Fruit fly (Drosophila melanogaster) whole organism, prepupa: ENCODE data around the gene Ccdc114.

Experiments used
- Blimp-1 ChIP-seq: fragments of 200-800 bp; sonication (Bioruptor generic); optimal IDR thresholded peaks from 3 replicates; lab custom pipeline; 2017; ENCODE audit warnings: missing biosample characterization, missing genetic modification characterization, mild to moderate bottlenecking, moderate library complexity, missing genetic modification reagents
- CG10631 ChIP-seq: fragments of 200-800 bp; sonication (Bioruptor generic); optimal IDR thresholded peaks from 2 replicates; lab custom pipeline; 2016; ENCODE audit warnings: missing biosample characterization, missing genetic modification characterization
- CG10669 ChIP-seq: fragments of 200-800 bp; sonication (Bioruptor generic); optimal IDR thresholded peaks from 3 replicates; lab custom pipeline; 2018; ENCODE audit warnings: missing biosample characterization, mild to moderate bottlenecking, missing genetic modification characterization, moderate library complexity
- CG16779 ChIP-seq: fragments of 200-800 bp; sonication (Bioruptor generic); optimal IDR thresholded peaks from 3 replicates; lab custom pipeline; 2017; ENCODE audit warnings: missing biosample characterization, mild to moderate bottlenecking, missing genetic modification characterization
- CG3032 ChIP-seq: fragments of 200-800 bp; optimal IDR thresholded peaks from 2 replicates; lab custom pipeline; 2019; ENCODE audit warnings: missing biosample characterization, mild to moderate bottlenecking, missing genetic modification characterization, moderate library complexity
- CG32006 ChIP-seq: fragments of 200-800 bp; sonication (Bioruptor generic); optimal IDR thresholded peaks from 3 replicates; lab custom pipeline; 2017; ENCODE audit warnings: missing biosample characterization, mild to moderate bottlenecking, missing genetic modification characterization
- CG4318 ChIP-seq: fragments of 200-800 bp; sonication (Bioruptor generic); optimal IDR thresholded peaks from 3 replicates; lab custom pipeline; 2017; ENCODE audit warnings: missing biosample characterization, mild to moderate bottlenecking, missing genetic modification characterization
- CG6163 ChIP-seq: fragments of 200-800 bp; sonication (Bioruptor generic); IDR thresholded peaks from 3 replicates; pipeline ENCODE4 v1.3.6; 2022; ENCODE audit warnings: missing biosample characterization, missing genetic modification characterization
- CG6276 ChIP-seq: fragments of 200-800 bp; sonication (Bioruptor generic); optimal IDR thresholded peaks from 2 replicates; lab custom pipeline; 2017; ENCODE audit warnings: missing biosample characterization, mild to moderate bottlenecking, missing genetic modification characterization
- CG6792 ChIP-seq: fragments of 200-800 bp; sonication (Bioruptor generic); optimal IDR thresholded peaks from 3 replicates; lab custom pipeline; 2016; ENCODE audit warnings: missing biosample characterization, missing genetic modification characterization
- CG8119 ChIP-seq: fragments of 200-800 bp; sonication (Bioruptor generic); IDR thresholded peaks from 3 replicates; pipeline ENCODE4 v1.3.6; 2022; ENCODE audit warnings: missing biosample characterization, missing genetic modification characterization
- CG8632 ChIP-seq: fragments of 200-800 bp; sonication (Bioruptor generic); optimal IDR thresholded peaks from 3 replicates; lab custom pipeline; 2016; ENCODE audit warnings: missing biosample characterization, missing genetic modification characterization
- Eip75B ChIP-seq: fragments of 200-800 bp; sonication (Bioruptor generic); optimal IDR thresholded peaks from 3 replicates; lab custom pipeline; 2016; ENCODE audit warnings: missing biosample characterization, missing genetic modification characterization
- Eip78C ChIP-seq: fragments of 200-800 bp; sonication (Bioruptor generic); peaks from one replicate; lab custom pipeline; 2016; ENCODE audit warnings: missing biosample characterization, missing genetic modification characterization
- Eip93F ChIP-seq: fragments of 200-800 bp; sonication (Bioruptor generic); optimal IDR thresholded peaks from 2 replicates; lab custom pipeline; 2016; ENCODE audit warnings: missing biosample characterization, mild to moderate bottlenecking, missing genetic modification characterization
- Hr38 ChIP-seq: sonication (Bioruptor generic); optimal IDR thresholded peaks from 2 replicates; lab custom pipeline; 2016; ENCODE audit warnings: missing biosample characterization, missing genetic modification characterization
- Hr39 ChIP-seq: fragments of 200-800 bp; sonication (Bioruptor generic); optimal IDR thresholded peaks from 2 replicates; lab custom pipeline; 2016; ENCODE audit warnings: missing biosample characterization, missing genetic modification characterization
- Hr4 ChIP-seq: fragments of 200-800 bp; sonication (Bioruptor generic); optimal IDR thresholded peaks from 3 replicates; lab custom pipeline; 2016; ENCODE audit warnings: missing biosample characterization, missing genetic modification characterization
- Lpt ChIP-seq: fragments of 200-800 bp; sonication (Bioruptor generic); optimal IDR thresholded peaks from 3 replicates; lab custom pipeline; 2016; ENCODE audit warnings: missing biosample characterization, missing genetic modification characterization
- Met ChIP-seq: fragments of 200-800 bp; sonication (Bioruptor generic); optimal IDR thresholded peaks from 3 replicates; lab custom pipeline; 2016; ENCODE audit warnings: missing biosample characterization, missing genetic modification characterization
- Smox ChIP-seq: fragments of 200-800 bp; sonication (Bioruptor generic); optimal IDR thresholded peaks from 3 replicates; lab custom pipeline; 2016; ENCODE audit warnings: missing biosample characterization, missing genetic modification characterization
- achi ChIP-seq: fragments of 200-800 bp; sonication (Bioruptor generic); optimal IDR thresholded peaks from 3 replicates; lab custom pipeline; 2016; ENCODE audit warnings: missing biosample characterization, missing genetic modification characterization
- cyc ChIP-seq: fragments of 200-800 bp; sonication (Bioruptor generic); optimal IDR thresholded peaks from 3 replicates; lab custom pipeline; 2016; ENCODE audit warnings: missing biosample characterization, missing genetic modification characterization
- eg ChIP-seq: fragments of 200-800 bp; sonication (Bioruptor generic); IDR thresholded peaks from 3 replicates; pipeline ENCODE4 v1.3.6; 2022; ENCODE audit warnings: missing biosample characterization, missing genetic modification characterization
- esn ChIP-seq: fragments of 200-800 bp; sonication (Bioruptor generic); optimal IDR thresholded peaks from 2 replicates; lab custom pipeline; 2016; ENCODE audit warnings: missing biosample characterization, mild to moderate bottlenecking, missing genetic modification characterization, moderate library complexity
- fd59A ChIP-seq: fragments of 200-800 bp; sonication (Bioruptor generic); optimal IDR thresholded peaks from 2 replicates; lab custom pipeline; 2017; ENCODE audit warnings: missing biosample characterization, mild to moderate bottlenecking, missing genetic modification characterization, missing genetic modification reagents
- fd85E ChIP-seq: fragments of 200-800 bp; sonication (Bioruptor generic); optimal IDR thresholded peaks from 3 replicates; lab custom pipeline; 2016; ENCODE audit warnings: missing biosample characterization, missing genetic modification characterization
- fkh ChIP-seq: fragments of 200-800 bp; sonication (Bioruptor generic); optimal IDR thresholded peaks from 3 replicates; lab custom pipeline; 2017; ENCODE audit warnings: missing biosample characterization, mild to moderate bottlenecking, missing genetic modification characterization, moderate library complexity
- net ChIP-seq: fragments of 200-800 bp; sonication (Bioruptor generic); optimal IDR thresholded peaks from 3 replicates; lab custom pipeline; 2016; ENCODE audit warnings: missing biosample characterization, missing genetic modification characterization
- pdm3 ChIP-seq: fragments of 200-800 bp; sonication (Bioruptor generic); optimal IDR thresholded peaks from 3 replicates; lab custom pipeline; 2016; ENCODE audit warnings: missing biosample characterization, missing genetic modification characterization
- salr ChIP-seq, 2 experiments: fragments of 200-800 bp; sonication (Bioruptor generic); optimal IDR thresholded peaks; 3 replicates each; lab custom pipeline; 2016 to 2018; ENCODE audit warnings: missing biosample characterization in 2 of 2, missing genetic modification characterization in 2 of 2, mild to moderate bottlenecking in 1 of 2
- ss ChIP-seq, 2 experiments: fragments of 200-800 bp; sonication (Bioruptor generic); optimal IDR thresholded peaks; 2 replicates in 1 of 2; 3 replicates in 1 of 2; lab custom pipeline; 2017 to 2018; ENCODE audit warnings: mild to moderate bottlenecking in 2 of 2, missing biosample characterization in 2 of 2, missing genetic modification characterization in 2 of 2, moderate library complexity in 1 of 2
- vri ChIP-seq: fragments of 200-800 bp; sonication (Bioruptor generic); optimal IDR thresholded peaks from 3 replicates; lab custom pipeline; 2016; ENCODE audit warnings: missing biosample characterization, mild to moderate bottlenecking, missing genetic modification characterization

Ccdc114 gene

DNA sequence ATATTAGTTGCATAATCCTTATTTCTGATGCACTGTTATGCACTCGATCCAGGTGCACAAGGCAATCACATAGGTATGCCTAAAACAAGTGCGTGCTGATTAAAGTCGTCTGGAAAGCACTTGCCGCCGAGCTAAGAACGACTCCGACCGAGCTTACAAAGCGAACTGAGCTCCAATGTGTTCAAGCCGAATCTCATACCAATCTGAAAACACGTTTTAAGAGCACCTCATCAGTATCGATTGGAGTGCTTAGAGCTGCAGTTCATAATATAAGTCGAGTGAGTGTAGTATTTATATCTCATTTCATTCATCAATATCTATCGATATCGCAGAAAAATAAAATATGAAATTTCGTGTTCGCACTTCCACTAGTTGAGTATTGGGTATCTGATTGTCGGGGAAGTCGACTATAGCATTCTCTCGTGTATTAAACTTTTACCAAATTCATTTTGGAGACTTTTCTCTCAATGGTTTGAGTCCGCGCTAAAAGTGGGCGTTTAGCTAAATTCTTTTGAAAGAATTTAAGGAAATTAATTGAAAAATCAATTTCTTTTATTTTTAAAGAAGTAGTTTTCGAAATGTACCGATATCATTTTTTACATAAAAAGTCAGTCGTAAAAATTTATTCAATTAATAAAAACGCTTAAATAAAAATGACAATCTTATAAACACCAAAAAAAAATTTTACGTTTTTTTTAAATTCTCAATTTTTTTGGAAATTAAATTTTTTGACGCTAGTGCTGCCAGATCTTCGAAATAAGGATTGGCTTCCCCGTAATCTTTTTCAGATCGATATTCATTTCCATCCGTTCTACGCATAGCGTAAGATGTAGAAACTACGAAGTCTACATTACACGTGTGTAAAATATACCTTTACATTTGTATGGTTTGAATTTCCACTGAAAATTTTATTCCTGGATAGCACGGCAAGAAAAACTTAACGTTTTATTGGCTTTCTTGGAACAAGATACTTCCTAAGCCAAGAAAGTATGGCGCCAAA lies 31.3 kb upstream of the Ccdc114 start, which contains the start of gene modSP (continued):
- peak; percentile 48 for TF ChIP-seq CG32006 (GFP tag; lab: Kevin White, UChicago)
- TF ChIP-seq Hr4: peak; percentile 57
- TF ChIP-seq CG8632 (GFP tag; lab: Kevin White, UChicago): no peak
- peak; percentile 64 for TF ChIP-seq Met (GFP tag; lab: Kevin White, UChicago)
- peak; percentile 68 for TF ChIP-seq Hr39
- TF ChIP-seq vri (GFP tag; lab: Kevin White, UChicago): peak; percentile 51
- TF ChIP-seq fd85E: no peak
- TF ChIP-seq eg (GFP tag; lab: Robert Waterston, UW): no peak
- TF ChIP-seq CG8119 (GFP tag; lab: Robert Waterston, UW): peak; percentile 37; the same call in 1 of the 3 replicates
- TF ChIP-seq CG3032: peak; percentile 25
- TF ChIP-seq pdm3: peak; percentile 53

DNA sequence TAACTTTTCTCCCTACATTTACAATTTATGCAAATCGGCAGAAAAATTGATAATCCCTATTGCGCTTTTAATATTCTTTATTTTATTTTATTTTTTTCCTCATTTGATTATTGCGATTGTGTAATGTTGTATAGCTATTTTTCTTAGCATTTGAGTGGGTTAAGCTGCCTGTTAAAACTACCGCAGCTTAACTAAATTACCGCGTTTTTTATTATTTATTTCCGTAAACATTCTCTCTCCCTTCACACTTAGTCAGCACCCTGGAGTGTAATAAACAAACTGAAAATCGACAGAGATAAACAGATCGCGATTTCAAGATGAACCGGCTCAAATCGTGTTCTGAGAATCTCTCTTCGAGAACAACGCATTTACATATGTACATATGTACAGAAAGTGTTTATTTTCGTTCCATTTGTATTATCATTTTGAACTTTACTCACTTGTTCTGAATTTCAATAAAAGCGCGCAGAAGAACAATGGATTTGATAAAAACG lies 30.5 kb upstream of the Ccdc114 start:
- TF ChIP-seq CG10669 (GFP tag; lab: Kevin White, UChicago) (peak; percentile 50), fkh (peak; percentile 69), CG6276 (no peak)

DNA sequence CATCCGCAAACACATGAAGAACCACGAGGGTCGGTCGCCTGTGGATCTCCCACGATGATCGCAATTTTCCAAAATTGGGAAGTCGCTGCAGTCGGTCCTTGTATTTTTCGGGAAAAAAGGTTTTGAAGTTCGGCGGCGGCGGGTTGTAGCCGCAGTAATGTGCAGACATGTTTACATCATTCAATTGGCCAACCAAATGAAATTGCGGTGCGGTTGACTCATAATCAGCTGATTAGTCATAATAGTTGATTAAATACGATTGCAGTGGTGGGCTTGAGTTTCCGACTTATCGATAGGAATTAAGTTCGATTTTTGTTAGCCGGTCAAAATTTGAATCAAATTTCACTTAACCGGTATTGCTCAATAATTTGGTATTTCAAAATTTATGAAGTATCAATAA lies 27.6 kb upstream of the Ccdc114 start, which contains the start of gene CG14907:
Gene CG14907, minus strand, starts transcription at position 229 of the 400 bp plus-strand sequence.
- no peak for TF ChIP-seq fd59A (GFP tag; lab: Kevin White, UChicago)
- TF ChIP-seq eg (GFP tag; lab: Robert Waterston, UW): no peak
- TF ChIP-seq esn: no peak
- TF ChIP-seq Eip75B (GFP tag; lab: Kevin White, UChicago): no peak
- TF ChIP-seq Hr39: no peak
- no peak for TF ChIP-seq achi (GFP tag; lab: Kevin White, UChicago)
- no peak for TF ChIP-seq Hr38 (GFP tag; lab: Kevin White, UChicago)
- no peak for TF ChIP-seq ss (GFP tag; optimal IDR thresholded peaks at IDR 0.05; lab: Kevin White, UChicago)
- TF ChIP-seq CG6792 (GFP tag; lab: Kevin White, UChicago): no peak
- TF ChIP-seq Met (GFP tag; lab: Kevin White, UChicago): no peak
- TF ChIP-seq salr (GFP tag; optimal IDR thresholded peaks at IDR 0.05; lab: Kevin White, UChicago): no peak
- TF ChIP-seq Eip93F: no peak
- TF ChIP-seq Smox (GFP tag; lab: Kevin White, UChicago): no peak
- TF ChIP-seq CG6163 (GFP tag; lab: Robert Waterston, UW): no peak
- TF ChIP-seq cyc (GFP tag; lab: Kevin White, UChicago): no peak
- TF ChIP-seq Blimp-1 (GFP tag; lab: Kevin White, UChicago): no peak
- no peak for TF ChIP-seq vri (GFP tag; lab: Kevin White, UChicago)
- TF ChIP-seq CG10631: no peak
- TF ChIP-seq CG16779 (tag; lab: Kevin White, UChicago): no peak
- no peak for TF ChIP-seq Lpt (GFP tag; lab: Kevin White, UChicago)

DNA sequence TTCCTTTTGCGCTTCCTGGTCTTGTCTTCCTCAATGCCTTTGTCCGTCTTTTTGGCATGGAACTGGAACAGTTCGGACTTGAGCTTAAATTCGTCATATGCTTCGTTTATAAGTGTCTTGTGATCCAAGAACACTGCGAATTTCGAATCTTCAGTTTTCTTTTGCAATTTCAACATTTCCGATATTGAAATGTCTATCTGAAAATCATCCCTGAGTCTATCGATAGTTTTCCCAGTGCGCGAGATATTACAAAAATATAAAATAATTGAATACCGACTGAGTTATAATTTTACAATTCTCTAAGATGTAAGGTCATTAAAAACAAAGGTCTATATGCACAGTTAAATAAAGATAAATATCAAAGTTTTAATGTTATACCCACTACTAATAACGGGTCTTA lies 26.4 kb upstream of the Ccdc114 start, which contains the start of gene Mettl4:
Gene Mettl4, minus strand, starts transcription at position 208 of the 400 bp plus-strand sequence.
- TF ChIP-seq CG4318 (GFP tag; lab: Kevin White, UChicago) (no peak), Eip78C (GFP tag; lab: Kevin White, UChicago) (peak; percentile 34), eg (GFP tag; lab: Robert Waterston, UW) (no peak), net (no peak), cyc (GFP tag; lab: Kevin White, UChicago) (no peak), CG6276 (no peak), CG8119 (GFP tag; lab: Robert Waterston, UW) (no peak)
